Worm (Caenorhabditis elegans) whole organism, early embryonic: Measurements from ENCODE around the gene T02B11.9.

Experiments used
- B0310.2 ChIP-seq: sonication (generic microtip); optimal IDR thresholded peaks from 2 replicates; lab custom pipeline; 2016; ENCODE audit warnings: mild to moderate bottlenecking, missing genetic modification characterization, missing compliant biosample characterization
- F13C5.2 ChIP-seq: sonication (generic microtip); optimal IDR thresholded peaks from 2 replicates; lab custom pipeline; 2017; ENCODE audit warnings: mild to moderate bottlenecking, missing genetic modification characterization, inconsistent platforms, missing compliant biosample characterization
- aly-1 ChIP-seq: sonication (generic microtip); optimal IDR thresholded peaks from 2 replicates; lab custom pipeline; 2016; ENCODE audit warnings: missing genetic modification characterization, missing compliant biosample characterization
- ama-1 ChIP-seq: fragments of 150-350 bp; optimal IDR thresholded peaks from 2 replicates; lab custom pipeline; 2014
- ceh-13 ChIP-seq: fragments of 200-800 bp; sonication (Bioruptor generic); optimal IDR thresholded peaks from 2 replicates; lab custom pipeline; 2018; ENCODE audit warnings: mild to moderate bottlenecking, missing genetic modification characterization, missing compliant biosample characterization
- ceh-36 ChIP-seq: sonication (generic microtip); optimal IDR thresholded peaks from 2 replicates; lab custom pipeline; 2016; ENCODE audit warnings: missing genetic modification characterization, inconsistent platforms, missing compliant biosample characterization
- ets-7 ChIP-seq: sonication (generic microtip); optimal IDR thresholded peaks from 2 replicates; lab custom pipeline; 2016; ENCODE audit warnings: missing genotype, missing genetic modification characterization, missing compliant biosample characterization
- flt-1 ChIP-seq: fragments of 200-800 bp; sonication (Bioruptor generic); IDR thresholded peaks from 2 replicates; pipeline ENCODE4 v1.3.6; 2022; ENCODE audit warnings: missing genetic modification characterization, missing compliant biosample characterization
- hmbx-1 ChIP-seq: sonication (generic microtip); optimal IDR thresholded peaks from 2 replicates; lab custom pipeline; 2016; ENCODE audit warnings: mild to moderate bottlenecking, missing genetic modification characterization, missing compliant biosample characterization
- hmg-4 ChIP-seq: fragments of 200-800 bp; sonication (Bioruptor generic); optimal IDR thresholded peaks from 2 replicates; lab custom pipeline; 2018; ENCODE audit warnings: mild to moderate bottlenecking, missing genetic modification characterization, missing compliant biosample characterization
- hnd-1 ChIP-seq: sonication (generic microtip); optimal IDR thresholded peaks from 2 replicates; lab custom pipeline; 2016; ENCODE audit warnings: missing genetic modification characterization, missing compliant biosample characterization
- pes-1 ChIP-seq: fragments of 200-800 bp; sonication (Bioruptor generic); IDR thresholded peaks from 2 replicates; pipeline ENCODE4 v1.3.6; 2022; ENCODE audit warnings: missing genetic modification reagents, missing genetic modification characterization, missing compliant biosample characterization
- scrt-1 ChIP-seq: fragments of 200-800 bp; sonication (Bioruptor generic); IDR thresholded peaks from 2 replicates; pipeline ENCODE4 v1.3.6; 2022; ENCODE audit warnings: missing genetic modification characterization, missing compliant biosample characterization
- sea-1 ChIP-seq: fragments of 200-800 bp; sonication (Bioruptor generic); conservative IDR thresholded peaks from 2 replicates; pipeline ENCODE4 v1.3.6; 2022; ENCODE audit warnings: missing genetic modification characterization, missing compliant biosample characterization
- tbx-11 ChIP-seq: fragments of 200-800 bp; sonication (Bioruptor generic); IDR thresholded peaks from 2 replicates; pipeline ENCODE4 v1.3.6; 2022; ENCODE audit warnings: missing genetic modification characterization, missing compliant biosample characterization
- tbx-37 ChIP-seq: fragments of 200-800 bp; sonication (Bioruptor generic); conservative IDR thresholded peaks from 2 replicates; pipeline ENCODE4 v1.3.6; 2022; ENCODE audit warnings: missing genetic modification reagents, missing genetic modification characterization, missing compliant biosample characterization
- tra-4 ChIP-seq: sonication (generic microtip); optimal IDR thresholded peaks from 2 replicates; lab custom pipeline; 2017; ENCODE audit warnings: missing genetic modification characterization, missing compliant biosample characterization

T02B11.9 gene

ce11 chrV:908681-909080, 32.6 kb downstream of the T02B11.9 start:
- TF ChIP-seq hmg-4 (GFP tag; lab: Kevin White, UChicago) (no peak), F13C5.2 (tag; lab: Kevin White, UChicago) (no peak), sea-1 (GFP tag; lab: Robert Waterston, UW) (no peak), tbx-37 (no peak), tbx-11 (GFP tag; lab: Robert Waterston, UW) (no peak), hmbx-1 (tag; lab: Kevin White, UChicago) (no peak), ceh-13 (GFP tag; lab: Kevin White, UChicago) (no peak), hnd-1 (tag; lab: Kevin White, UChicago) (no peak), pes-1 (GFP tag; lab: Robert Waterston, UW) (no peak), aly-1 (tag; lab: Kevin White, UChicago) (no peak), ama-1 (lab: Kevin White, UChicago) (no peak), tra-4 (no peak), flt-1 (GFP tag; lab: Robert Waterston, UW) (no peak), ceh-36 (tag; lab: Kevin White, UChicago) (no peak), ets-7 (tag; lab: Kevin White, UChicago) (no peak), B0310.2 (tag; lab: Kevin White, UChicago) (no peak)

ce11 chrV:910588-910987, 34.5 kb downstream of the T02B11.9 start:
- TF ChIP-seq ceh-13 (GFP tag; lab: Kevin White, UChicago): no peak
- TF ChIP-seq tbx-11 (GFP tag; lab: Robert Waterston, UW): no peak
- TF ChIP-seq ama-1 (lab: Kevin White, UChicago): no peak
- TF ChIP-seq B0310.2 (tag; lab: Kevin White, UChicago): no peak
- TF ChIP-seq ets-7 (tag; lab: Kevin White, UChicago): no peak
- TF ChIP-seq sea-1 (GFP tag; lab: Robert Waterston, UW): no peak
- no peak for TF ChIP-seq aly-1 (tag; lab: Kevin White, UChicago)
- no peak for TF ChIP-seq flt-1 (GFP tag; lab: Robert Waterston, UW)

ce11 chrV:911474-911873, 35.4 kb downstream of the T02B11.9 start, which contains the start of gene adh-5:
adh-5 (plus strand) TSS chrV:911774.
- TF ChIP-seq scrt-1 (GFP tag; lab: Robert Waterston, UW) (no peak), flt-1 (GFP tag; lab: Robert Waterston, UW) (no peak), hmg-4 (GFP tag; lab: Kevin White, UChicago) (no peak), sea-1 (GFP tag; lab: Robert Waterston, UW) (no peak), aly-1 (tag; lab: Kevin White, UChicago) (no peak), F13C5.2 (tag; lab: Kevin White, UChicago) (no peak), ceh-13 (GFP tag; lab: Kevin White, UChicago) (no peak), hnd-1 (tag; lab: Kevin White, UChicago) (no peak), ets-7 (tag; lab: Kevin White, UChicago) (no peak), ceh-36 (tag; lab: Kevin White, UChicago) (no peak), pes-1 (GFP tag; lab: Robert Waterston, UW) (no peak), hmbx-1 (tag; lab: Kevin White, UChicago) (no peak)

- TF ChIP-seq hmg-4 (GFP tag; lab: Kevin White, UChicago): no peak
- TF ChIP-seq tbx-11 (GFP tag; lab: Robert Waterston, UW): no peak
- TF ChIP-seq F13C5.2 (tag; lab: Kevin White, UChicago): no peak
- TF ChIP-seq ets-7 (tag; lab: Kevin White, UChicago): no peak
- TF ChIP-seq aly-1 (tag; lab: Kevin White, UChicago): no peak
- TF ChIP-seq ceh-13 (GFP tag; lab: Kevin White, UChicago): no peak
- no peak for TF ChIP-seq ceh-36 (tag; lab: Kevin White, UChicago)
- no peak for TF ChIP-seq flt-1 (GFP tag; lab: Robert Waterston, UW)
- no peak for TF ChIP-seq B0310.2 (tag; lab: Kevin White, UChicago)
- TF ChIP-seq tbx-37: no peak
- no peak for TF ChIP-seq scrt-1 (GFP tag; lab: Robert Waterston, UW)
- no peak for TF ChIP-seq hmbx-1 (tag; lab: Kevin White, UChicago)
- TF ChIP-seq ama-1 (lab: Kevin White, UChicago): no peak
- TF ChIP-seq sea-1 (GFP tag; lab: Robert Waterston, UW): no peak
- no peak for TF ChIP-seq pes-1 (GFP tag; lab: Robert Waterston, UW)
- TF ChIP-seq tra-4: no peak
- TF ChIP-seq hnd-1 (tag; lab: Kevin White, UChicago): no peak
Measured at ce11 chrV:915716-916115, 39.7 kb downstream of the T02B11.9 start.

ce11 chrV:917488-917887, 41.4 kb downstream of the T02B11.9 start, which contains the start of gene H24K24.2:
H24K24.2 (plus strand) TSS chrV:917788.
- no peak for TF ChIP-seq hmbx-1 (tag; lab: Kevin White, UChicago)
- no peak for TF ChIP-seq aly-1 (tag; lab: Kevin White, UChicago)
- TF ChIP-seq pes-1 (GFP tag; lab: Robert Waterston, UW): no peak
- TF ChIP-seq F13C5.2 (tag; lab: Kevin White, UChicago): no peak
- TF ChIP-seq hnd-1 (tag; lab: Kevin White, UChicago): no peak
- TF ChIP-seq scrt-1 (GFP tag; lab: Robert Waterston, UW): no peak
- no peak for TF ChIP-seq tbx-11 (GFP tag; lab: Robert Waterston, UW)
- no peak for TF ChIP-seq hmg-4 (GFP tag; lab: Kevin White, UChicago)
- no peak for TF ChIP-seq ceh-36 (tag; lab: Kevin White, UChicago)
